Fruit fly (Drosophila melanogaster): Measurements from ENCODE around the gene CG31815.

DNA sequence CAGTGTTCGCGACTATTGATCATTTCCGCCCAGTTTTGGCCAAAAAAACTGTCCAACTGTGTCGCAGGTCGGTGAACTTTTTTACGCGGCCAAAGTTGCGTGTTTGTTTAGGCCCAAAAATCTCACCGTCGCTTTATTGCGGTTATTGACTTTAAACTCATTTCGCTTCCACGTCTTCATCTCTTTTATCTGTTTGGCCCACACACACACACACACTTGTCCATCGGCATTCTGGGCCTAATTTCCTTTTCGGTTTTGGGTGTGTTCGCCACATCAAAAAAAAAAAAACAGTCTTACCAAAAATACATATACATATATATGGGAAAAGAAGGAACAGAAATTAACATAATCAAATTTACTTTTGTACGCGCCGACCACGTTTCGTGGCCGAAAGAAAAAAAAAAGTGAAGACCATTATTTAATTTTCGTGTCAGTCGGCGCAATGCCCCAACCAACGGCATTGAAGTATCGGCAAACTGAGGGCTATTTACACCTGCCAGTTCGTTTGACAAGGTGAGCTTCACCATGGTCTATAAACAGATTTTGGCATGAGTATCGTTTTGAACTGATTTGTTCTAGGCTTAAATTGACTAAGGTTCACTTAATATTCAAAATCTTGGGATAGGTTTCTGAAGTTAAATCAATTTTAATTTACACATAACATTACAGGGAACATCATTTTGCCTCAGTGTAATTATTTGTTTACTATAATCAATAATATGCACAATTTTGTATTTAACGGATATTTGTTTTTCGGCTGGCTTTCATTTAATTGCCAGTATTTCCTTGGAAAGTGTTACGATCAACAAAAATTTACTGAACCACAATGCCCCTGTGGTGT lies at the start of gene CG31815:
- TF ChIP-seq psq (optimal IDR thresholded peaks at IDR 0.05) (no peak), Myc (optimal IDR thresholded peaks at IDR 0.05) (no peak), ttk (optimal IDR thresholded peaks at IDR 0.05) (no peak)
